Worm (Caenorhabditis elegans) whole organism, L2 larva: ENCODE measurements around the gene sup-1.

ENCODE experiments used
- C34F6.9 ChIP-seq: fragments of 150-350 bp; optimal IDR thresholded peaks from 2 replicates; lab custom pipeline; 2014; ENCODE audit warnings: missing biosample characterization, missing genetic modification characterization
- F13H6.1 ChIP-seq: sonication (generic microtip); optimal IDR thresholded peaks from 2 replicates; lab custom pipeline; 2016; ENCODE audit warnings: missing genetic modification characterization, missing compliant biosample characterization
- R02D3.7 ChIP-seq: fragments of 150-350 bp; optimal IDR thresholded peaks from 2 replicates; lab custom pipeline; 2014; ENCODE audit warnings: missing biosample characterization, missing genetic modification characterization
- Y55F3AM.14 ChIP-seq: fragments of 200-800 bp; sonication (Bioruptor generic); optimal IDR thresholded peaks from 2 replicates; lab custom pipeline; 2018; ENCODE audit warnings: mild to moderate bottlenecking, missing genetic modification characterization, missing compliant biosample characterization
- ZK546.5 ChIP-seq: sonication (generic microtip); optimal IDR thresholded peaks from 2 replicates; lab custom pipeline; 2017; ENCODE audit warnings: missing biosample characterization, missing genetic modification characterization
- alr-1 ChIP-seq: fragments of 150-350 bp; optimal IDR thresholded peaks from 2 replicates; lab custom pipeline; 2014; ENCODE audit warnings: missing biosample characterization, missing genetic modification characterization
- aly-2 ChIP-seq: fragments of 150-350 bp; optimal IDR thresholded peaks from 2 replicates; lab custom pipeline; 2014; ENCODE audit warnings: missing biosample characterization, missing genetic modification characterization
- ama-1 ChIP-seq: fragments of 150-350 bp; optimal IDR thresholded peaks from 2 replicates; lab custom pipeline; 2018; ENCODE audit warnings: inconsistent platforms
- blmp-1 ChIP-seq: sonication (generic microtip); optimal IDR thresholded peaks from 2 replicates; lab custom pipeline; 2017; ENCODE audit warnings: missing genetic modification characterization, mild to moderate bottlenecking, missing compliant biosample characterization, antibody characterized with exemption, moderate library complexity; ENCODE audit not compliant: insufficient read depth
- ceh-16 ChIP-seq: fragments of 150-350 bp; optimal IDR thresholded peaks from 2 replicates; lab custom pipeline; 2014; ENCODE audit warnings: missing biosample characterization, missing genetic modification characterization
- ceh-82 ChIP-seq: fragments of 150-350 bp; optimal IDR thresholded peaks from 2 replicates; lab custom pipeline; 2014; ENCODE audit warnings: missing biosample characterization, missing genetic modification characterization
- crh-2 ChIP-seq: sonication (generic microtip); optimal IDR thresholded peaks from 2 replicates; lab custom pipeline; 2017; ENCODE audit warnings: missing biosample characterization, missing genetic modification characterization
- dmd-4 ChIP-seq: sonication (generic microtip); optimal IDR thresholded peaks from 2 replicates; lab custom pipeline; 2017; ENCODE audit warnings: missing biosample characterization, missing genetic modification characterization
- egl-27 ChIP-seq: sonication (generic microtip); optimal IDR thresholded peaks from 3 replicates; lab custom pipeline; 2017; ENCODE audit warnings: missing biosample characterization, missing genetic modification reagents, missing genetic modification characterization
- elt-3 ChIP-seq: sonication (generic microtip); optimal IDR thresholded peaks from 2 replicates; lab custom pipeline; 2017; ENCODE audit warnings: missing biosample characterization, missing genetic modification characterization
- gmeb-1 ChIP-seq: fragments of 150-350 bp; optimal IDR thresholded peaks from 2 replicates; lab custom pipeline; 2014; ENCODE audit warnings: missing biosample characterization, missing genetic modification characterization
- lin-11 ChIP-seq: fragments of 150-350 bp; sonication (generic microtip); optimal IDR thresholded peaks from 2 replicates; lab custom pipeline; 2014; ENCODE audit warnings: missing biosample characterization, missing genetic modification characterization, inconsistent platforms, mixed read lengths
- lin-13 ChIP-seq: fragments of 150-350 bp; optimal IDR thresholded peaks from 2 replicates; lab custom pipeline; 2014; ENCODE audit warnings: missing biosample characterization, missing genetic modification reagents, missing genetic modification characterization
- mab-5 ChIP-seq: fragments of 150-350 bp; optimal IDR thresholded peaks from 2 replicates; lab custom pipeline; 2014; ENCODE audit warnings: missing biosample characterization, missing genetic modification characterization
- mbf-1 ChIP-seq: sonication (generic microtip); optimal IDR thresholded peaks from 2 replicates; lab custom pipeline; 2017; ENCODE audit warnings: missing biosample characterization, missing genetic modification characterization
- nhr-10 ChIP-seq: sonication (generic microtip); optimal IDR thresholded peaks from 2 replicates; lab custom pipeline; 2017; ENCODE audit warnings: missing biosample characterization, missing genetic modification characterization
- nhr-11 ChIP-seq: fragments of 150-350 bp; optimal IDR thresholded peaks from 2 replicates; lab custom pipeline; 2014; ENCODE audit warnings: missing biosample characterization, missing genetic modification characterization
- nhr-12 ChIP-seq: fragments of 150-350 bp; optimal IDR thresholded peaks from 2 replicates; lab custom pipeline; 2014; ENCODE audit warnings: missing biosample characterization, missing genetic modification characterization
- nhr-129 ChIP-seq: fragments of 150-350 bp; optimal IDR thresholded peaks from 2 replicates; lab custom pipeline; 2014; ENCODE audit warnings: missing biosample characterization, missing genetic modification characterization
- nhr-237 ChIP-seq: fragments of 150-350 bp; optimal IDR thresholded peaks from 2 replicates; lab custom pipeline; 2014; ENCODE audit warnings: missing biosample characterization, missing genetic modification characterization
- nhr-6 ChIP-seq: fragments of 150-350 bp; optimal IDR thresholded peaks from 2 replicates; lab custom pipeline; 2014; ENCODE audit warnings: missing biosample characterization, missing genetic modification characterization
- sem-4 ChIP-seq: fragments of 150-350 bp; optimal IDR thresholded peaks from 2 replicates; lab custom pipeline; 2014; ENCODE audit warnings: missing biosample characterization, missing genetic modification reagents, missing genetic modification characterization
- skn-1 ChIP-seq: sonication (generic microtip); optimal IDR thresholded peaks from 2 replicates; lab custom pipeline; 2017; ENCODE audit warnings: missing biosample characterization, missing genetic modification characterization
- sma-3 ChIP-seq: sonication (generic microtip); optimal IDR thresholded peaks from 2 replicates; lab custom pipeline; 2016; ENCODE audit warnings: missing genetic modification reagents, missing genetic modification characterization, missing compliant biosample characterization
- sma-9 ChIP-seq, 2 experiments: fragments of 150-350 bp in 1 of 2; sonication (generic microtip) in 1 of 2; optimal IDR thresholded peaks; 2 replicates each; lab custom pipeline; 2014 to 2016; ENCODE audit warnings: missing genetic modification characterization in 2 of 2, mild to moderate bottlenecking in 1 of 2, missing biosample characterization in 1 of 2, missing compliant biosample characterization in 1 of 2, missing genetic modification reagents in 1 of 2, moderate library complexity in 1 of 2
- snpc-4 ChIP-seq: fragments of 150-350 bp; optimal IDR thresholded peaks from 2 replicates; lab custom pipeline; 2014; ENCODE audit warnings: missing biosample characterization, missing genetic modification characterization
- unc-62 ChIP-seq: fragments of 150-350 bp; optimal IDR thresholded peaks from 2 replicates; lab custom pipeline; 2014; ENCODE audit warnings: missing biosample characterization, missing genetic modification reagents, missing genetic modification characterization
- zag-1 ChIP-seq: fragments of 150-350 bp; optimal IDR thresholded peaks from 2 replicates; lab custom pipeline; 2014; ENCODE audit warnings: missing biosample characterization, missing genetic modification characterization
- ztf-1 ChIP-seq: fragments of 200-800 bp; sonication (Bioruptor generic); conservative IDR thresholded peaks from 2 replicates; pipeline ENCODE4 v1.3.6; 2022; ENCODE audit warnings: missing genetic modification characterization, missing compliant biosample characterization
- ztf-11 ChIP-seq: sonication (generic microtip); optimal IDR thresholded peaks from 2 replicates; lab custom pipeline; 2017; ENCODE audit warnings: missing biosample characterization, missing genetic modification characterization

sup-1 gene

ce11 chrIII:11704377-11704978, 32.9 kb downstream of the sup-1 start:
- TF ChIP-seq nhr-10 = no peak
- TF ChIP-seq ztf-1 (GFP tag; lab: Robert Waterston, UW) = no peak
- TF ChIP-seq nhr-11 = no peak
- TF ChIP-seq ZK546.5 = no peak
- no peak for TF ChIP-seq F13H6.1 (tag; lab: Kevin White, UChicago)
- TF ChIP-seq blmp-1 (tag; lab: Kevin White, UChicago) = no peak

ce11 chrIII:11703776-11704093, 33.7 kb downstream of the sup-1 start, which contains the start of gene col-95:
col-95 (plus strand) TSS chrIII:11703994.
- TF ChIP-seq dmd-4 (tag; lab: Kevin White, UChicago) (no peak), aly-2 (tag; lab: Kevin White, UChicago) (no peak), nhr-129 (tag; lab: Kevin White, UChicago) (no peak), R02D3.7 (tag; lab: Kevin White, UChicago) (no peak), zag-1 (tag; lab: Kevin White, UChicago) (no peak), mab-5 (tag; lab: Kevin White, UChicago) (no peak), elt-3 (tag; lab: Kevin White, UChicago) (no peak), nhr-237 (tag; lab: Kevin White, UChicago) (no peak), nhr-10 (no peak), nhr-11 (no peak), crh-2 (tag; lab: Kevin White, UChicago) (no peak), nhr-12 (tag; lab: Kevin White, UChicago) (no peak)

ce11 chrIII:11703006-11703775, 34.2 kb downstream of the sup-1 start:
- TF ChIP-seq F13H6.1 (tag; lab: Kevin White, UChicago) (no peak), lin-11 (tag; lab: Kevin White, UChicago) (no peak), ztf-11 (no peak), ZK546.5 (no peak), skn-1 (no peak), C34F6.9 (no peak), alr-1 (tag; lab: Kevin White, UChicago) (no peak), aly-2 (tag; lab: Kevin White, UChicago) (no peak), gmeb-1 (tag; lab: Kevin White, UChicago) (no peak), snpc-4 (tag; lab: Kevin White, UChicago) (no peak), sma-9 (GFP tag; optimal IDR thresholded peaks at IDR 0.05; lab: Kevin White, UChicago) (no peak), sma-9 (tag; optimal IDR thresholded peaks at IDR 0.05; lab: Kevin White, UChicago) (no peak), ceh-16 (tag; lab: Kevin White, UChicago) (no peak), unc-62 (no peak), Y55F3AM.14 (GFP tag; lab: Kevin White, UChicago) (no peak), nhr-12 (tag; lab: Kevin White, UChicago) (no peak), nhr-6 (tag; lab: Kevin White, UChicago) (no peak), lin-13 (GFP tag; lab: Kevin White, UChicago) (no peak), nhr-11 (no peak), nhr-10 (no peak)

ce11 chrIII:11701863-11702262, 35.6 kb downstream of the sup-1 start:
- no peak for TF ChIP-seq sma-9 (GFP tag; optimal IDR thresholded peaks at IDR 0.05; lab: Kevin White, UChicago)
- no peak for TF ChIP-seq sma-9 (tag; optimal IDR thresholded peaks at IDR 0.05; lab: Kevin White, UChicago)
- TF ChIP-seq sma-3 = no peak
- no peak for TF ChIP-seq egl-27 (tag; lab: Kevin White, UChicago)
- TF ChIP-seq nhr-6 (tag; lab: Kevin White, UChicago) = no peak
- TF ChIP-seq ceh-82 (tag; lab: Kevin White, UChicago) = no peak
- TF ChIP-seq blmp-1 (tag; lab: Kevin White, UChicago) = no peak
- TF ChIP-seq ceh-16 (tag; lab: Kevin White, UChicago) = no peak
- no peak for TF ChIP-seq C34F6.9
- no peak for TF ChIP-seq sem-4
- no peak for TF ChIP-seq ama-1 (lab: Kevin White, UChicago)
- no peak for TF ChIP-seq alr-1 (tag; lab: Kevin White, UChicago)
- no peak for TF ChIP-seq Y55F3AM.14 (GFP tag; lab: Kevin White, UChicago)
- TF ChIP-seq snpc-4 (tag; lab: Kevin White, UChicago) = no peak
- no peak for TF ChIP-seq mbf-1
- TF ChIP-seq nhr-237 (tag; lab: Kevin White, UChicago) = no peak
- TF ChIP-seq, all 48 proteins: peak for 0
